Worm (Caenorhabditis elegans) whole organism, L1 larva: ENCODE results near the gene hizr-1.

ENCODE experiments used
- C04F5.9 ChIP-seq: sonication (generic microtip); optimal IDR thresholded peaks from 2 replicates; lab custom pipeline; 2016; ENCODE audit warnings: missing genetic modification characterization, missing compliant biosample characterization
- Y116A8C.19 ChIP-seq: sonication (generic microtip); optimal IDR thresholded peaks from 2 replicates; lab custom pipeline; 2016; ENCODE audit warnings: missing compliant biosample characterization, missing genetic modification characterization, borderline replicate concordance
- alr-1 ChIP-seq: fragments of 200-800 bp; sonication (Bioruptor generic); optimal IDR thresholded peaks from 2 replicates; lab custom pipeline; 2018; ENCODE audit warnings: borderline replicate concordance, mild to moderate bottlenecking, missing genetic modification characterization, missing compliant biosample characterization
- aly-2 ChIP-seq: fragments of 150-350 bp; optimal IDR thresholded peaks from 2 replicates; lab custom pipeline; 2014; ENCODE audit warnings: missing biosample characterization, missing genetic modification characterization
- ama-1 ChIP-seq: fragments of 150-350 bp; optimal IDR thresholded peaks from 2 replicates; lab custom pipeline; 2014
- ceh-63 ChIP-seq: fragments of 200-800 bp; sonication (Bioruptor generic); optimal IDR thresholded peaks from 2 replicates; lab custom pipeline; 2018; ENCODE audit warnings: mild to moderate bottlenecking, missing genetic modification characterization, missing compliant biosample characterization
- efl-1 ChIP-seq, 4 experiments: fragments of 150-350 bp; optimal IDR thresholded peaks in 3 of 4; peaks in 1 of 4; 1 replicate in 1 of 4; 2 replicates in 3 of 4; lab custom pipeline; 2014; ENCODE audit warnings: missing biosample characterization in 2 of 4, missing genetic modification characterization in 2 of 4, missing genetic modification reagents in 2 of 4
- egl-27 ChIP-seq, 2 experiments: fragments of 150-350 bp in 1 of 2; sonication (generic microtip); optimal IDR thresholded peaks; 3 replicates each; lab custom pipeline; 2017 to 2018; ENCODE audit warnings: missing biosample characterization in 2 of 2, missing genetic modification characterization in 2 of 2, missing genetic modification reagents in 2 of 2
- elt-2 ChIP-seq: sonication (generic microtip); optimal IDR thresholded peaks from 2 replicates; lab custom pipeline; 2016; ENCODE audit warnings: missing genetic modification characterization, mild to moderate bottlenecking, inconsistent platforms, missing compliant biosample characterization, missing genetic modification reagents
- elt-3 ChIP-seq, 6 experiments: fragments of 150-350 bp in 1 of 6; sonication (generic microtip); optimal IDR thresholded peaks; 2 replicates each; lab custom pipeline; 2017 to 2018; ENCODE audit warnings: missing biosample characterization in 6 of 6, missing genetic modification characterization in 6 of 6, inconsistent platforms in 1 of 6
- fkh-10 ChIP-seq: sonication (generic microtip); optimal IDR thresholded peaks from 2 replicates; lab custom pipeline; 2017; ENCODE audit warnings: missing biosample characterization, missing genetic modification reagents, missing genetic modification characterization
- fkh-4 ChIP-seq: sonication (generic microtip); optimal IDR thresholded peaks from 2 replicates; lab custom pipeline; 2016; ENCODE audit warnings: missing compliant biosample characterization, missing genetic modification characterization, borderline replicate concordance
- grh-1 ChIP-seq: fragments of 200-800 bp; sonication (Bioruptor generic); IDR thresholded peaks from 2 replicates; pipeline ENCODE4 v1.3.6; 2022; ENCODE audit warnings: missing genetic modification reagents, missing genetic modification characterization, missing compliant biosample characterization
- hlh-17 ChIP-seq: fragments of 200-800 bp; sonication (Bioruptor generic); optimal IDR thresholded peaks from 2 replicates; lab custom pipeline; 2018; ENCODE audit warnings: missing genetic modification characterization, mild to moderate bottlenecking, missing compliant biosample characterization, moderate library complexity, borderline replicate concordance
- hlh-4 ChIP-seq: sonication (generic microtip); optimal IDR thresholded peaks from 2 replicates; lab custom pipeline; 2016; ENCODE audit warnings: mild to moderate bottlenecking, missing genetic modification characterization, missing compliant biosample characterization
- isw-1 ChIP-seq: fragments of 200-800 bp; sonication (Bioruptor generic); IDR thresholded peaks from 2 replicates; pipeline ENCODE4 v1.3.6; 2022; ENCODE audit warnings: missing genetic modification characterization, missing compliant biosample characterization
- jun-1 ChIP-seq: fragments of 150-350 bp; optimal IDR thresholded peaks from 2 replicates; lab custom pipeline; 2014; ENCODE audit warnings: missing biosample characterization, missing genetic modification reagents, missing genetic modification characterization
- lin-14 ChIP-seq: fragments of 200-800 bp; sonication (Bioruptor generic); optimal IDR thresholded peaks from 2 replicates; lab custom pipeline; 2018; ENCODE audit warnings: mild to moderate bottlenecking, missing genetic modification characterization, moderate library complexity, missing compliant biosample characterization
- lir-3 ChIP-seq: sonication (generic microtip); optimal IDR thresholded peaks from 2 replicates; lab custom pipeline; 2016; ENCODE audit warnings: mild to moderate bottlenecking, missing genetic modification characterization, moderate library complexity, missing compliant biosample characterization; ENCODE audit not compliant: poor library complexity
- mab-9 ChIP-seq: fragments of 200-800 bp; sonication (Bioruptor generic); IDR thresholded peaks from 2 replicates; pipeline ENCODE4 v1.3.6; 2022; ENCODE audit warnings: missing genetic modification reagents, missing genetic modification characterization, missing compliant biosample characterization
- mdl-1 ChIP-seq, 2 experiments: fragments of 150-350 bp; optimal IDR thresholded peaks; 2 replicates each; lab custom pipeline; 2014 to 2017; ENCODE audit warnings: missing biosample characterization in 2 of 2, missing genetic modification characterization in 2 of 2, inconsistent platforms in 1 of 2
- mep-1 ChIP-seq: fragments of 150-350 bp; optimal IDR thresholded peaks from 2 replicates; lab custom pipeline; 2014; ENCODE audit warnings: missing biosample characterization, missing genetic modification characterization
- nhr-11 ChIP-seq: fragments of 150-350 bp; optimal IDR thresholded peaks from 2 replicates; lab custom pipeline; 2014; ENCODE audit warnings: missing biosample characterization, missing genetic modification characterization
- nhr-19 ChIP-seq: fragments of 200-800 bp; sonication (Bioruptor generic); conservative IDR thresholded peaks from 2 replicates; pipeline ENCODE4 v1.3.6; 2022; ENCODE audit warnings: missing genetic modification characterization, missing compliant biosample characterization
- nhr-28 ChIP-seq: fragments of 150-350 bp; optimal IDR thresholded peaks from 2 replicates; lab custom pipeline; 2014; ENCODE audit warnings: missing biosample characterization, missing genetic modification characterization
- nhr-76 ChIP-seq: sonication (generic microtip); optimal IDR thresholded peaks from 2 replicates; lab custom pipeline; 2017; ENCODE audit warnings: missing biosample characterization, missing genetic modification characterization
- nhr-77 ChIP-seq: fragments of 150-350 bp; optimal IDR thresholded peaks from 2 replicates; lab custom pipeline; 2014; ENCODE audit warnings: missing biosample characterization, missing genetic modification characterization
- nhr-85 ChIP-seq: sonication (generic microtip); peaks from one replicate; lab custom pipeline; 2016; ENCODE audit warnings: missing genetic modification characterization, inconsistent platforms, missing compliant biosample characterization
- nhr-90 ChIP-seq: sonication (generic microtip); optimal IDR thresholded peaks from 2 replicates; lab custom pipeline; 2016; ENCODE audit warnings: mild to moderate bottlenecking, missing genetic modification characterization, missing compliant biosample characterization; ENCODE audit not compliant: poor library complexity
- pag-3 ChIP-seq: sonication (generic microtip); optimal IDR thresholded peaks from 2 replicates; lab custom pipeline; 2017; ENCODE audit warnings: missing genetic modification characterization, mild to moderate bottlenecking, missing compliant biosample characterization, antibody characterized with exemption, borderline replicate concordance; ENCODE audit not compliant: insufficient read depth
- pax-3 ChIP-seq: fragments of 200-800 bp; sonication (Bioruptor generic); optimal IDR thresholded peaks from 2 replicates; lab custom pipeline; 2018; ENCODE audit warnings: mild to moderate bottlenecking, missing genetic modification characterization, moderate library complexity, missing compliant biosample characterization
- rnt-1 ChIP-seq: sonication (generic microtip); optimal IDR thresholded peaks from 2 replicates; lab custom pipeline; 2016; ENCODE audit warnings: mild to moderate bottlenecking, missing genetic modification characterization, moderate library complexity, missing compliant biosample characterization
- snu-23 ChIP-seq: sonication (generic microtip); optimal IDR thresholded peaks from 2 replicates; lab custom pipeline; 2016; ENCODE audit warnings: missing genetic modification characterization, missing compliant biosample characterization
- sptf-1 ChIP-seq: fragments of 150-350 bp; optimal IDR thresholded peaks from 2 replicates; lab custom pipeline; 2014; ENCODE audit warnings: missing biosample characterization, missing genetic modification characterization
- sup-37 ChIP-seq: fragments of 200-800 bp; sonication (Bioruptor generic); optimal IDR thresholded peaks from 2 replicates; lab custom pipeline; 2018; ENCODE audit warnings: mild to moderate bottlenecking, missing genetic modification characterization, missing compliant biosample characterization
- swsn-7 ChIP-seq: sonication (generic microtip); optimal IDR thresholded peaks from 2 replicates; lab custom pipeline; 2016; ENCODE audit warnings: missing genetic modification characterization, missing compliant biosample characterization
- tbx-2 ChIP-seq: sonication (generic microtip); optimal IDR thresholded peaks from 2 replicates; lab custom pipeline; 2016; ENCODE audit warnings: missing genetic modification characterization, missing compliant biosample characterization
- tlp-1 ChIP-seq: fragments of 150-350 bp; optimal IDR thresholded peaks from 2 replicates; lab custom pipeline; 2014; ENCODE audit warnings: missing biosample characterization, missing genetic modification characterization
- unc-130 ChIP-seq: fragments of 150-350 bp; optimal IDR thresholded peaks from 2 replicates; lab custom pipeline; 2017; ENCODE audit warnings: missing biosample characterization, missing genetic modification characterization, inconsistent platforms
- xbp-1 ChIP-seq: sonication (generic microtip); optimal IDR thresholded peaks from 2 replicates; lab custom pipeline; 2016; ENCODE audit warnings: missing genetic modification characterization, missing compliant biosample characterization
- zip-4 ChIP-seq: fragments of 200-800 bp; sonication (Bioruptor generic); optimal IDR thresholded peaks from 2 replicates; lab custom pipeline; 2018; ENCODE audit warnings: mild to moderate bottlenecking, missing genetic modification characterization, moderate library complexity, missing compliant biosample characterization
- ztf-11 ChIP-seq, 2 experiments: sonication (generic microtip); optimal IDR thresholded peaks; 2 replicates each; lab custom pipeline; 2016 to 2017; ENCODE audit warnings: missing genetic modification characterization in 2 of 2, missing biosample characterization in 1 of 2, missing compliant biosample characterization in 1 of 2

Gene hizr-1

DNA sequence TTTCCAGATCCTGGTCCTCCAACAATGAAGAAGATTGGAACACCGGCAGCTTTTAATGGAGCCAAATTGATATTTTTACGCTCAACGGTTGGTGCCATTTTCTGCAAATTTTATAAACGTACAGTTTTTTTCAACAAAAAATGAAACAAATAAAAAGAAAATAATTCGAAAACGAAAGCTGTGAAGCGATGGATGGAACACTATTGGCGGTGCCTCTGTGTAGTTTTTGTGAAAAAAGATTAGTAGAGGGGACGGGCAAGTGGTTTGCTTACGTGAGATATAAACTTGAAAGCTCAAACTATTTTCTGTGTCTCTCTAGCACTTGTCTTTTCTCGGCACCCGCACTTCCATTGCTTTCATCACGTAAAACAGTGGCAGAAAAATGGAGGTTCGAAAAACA, 30.5 kb upstream of the hizr-1 start, which contains the start of gene F38B2.4:
Gene F38B2.4, minus strand, starts transcription at position 101 of the 400 bp plus-strand sequence.
- TF ChIP-seq lin-14 (GFP tag; lab: Kevin White, UChicago) = peak; percentile 62
- no peak for TF ChIP-seq efl-1 (optimal IDR thresholded peaks at IDR 0.05; lab: Kevin White, UChicago)
- no peak for TF ChIP-seq efl-1 (GFP tag; optimal IDR thresholded peaks at IDR 0.05 in 1 of 2; lab: Kevin White, UChicago)
- no peak for TF ChIP-seq aly-2
- no peak for TF ChIP-seq snu-23 (GFP tag; lab: Kevin White, UChicago)
- TF ChIP-seq nhr-85 (tag; lab: Kevin White, UChicago) = peak; percentile 24
- peak; percentile 37 for TF ChIP-seq pag-3
- TF ChIP-seq nhr-11 = no peak
- TF ChIP-seq nhr-77 = no peak
- peak; percentile 17 for TF ChIP-seq rnt-1

DNA sequence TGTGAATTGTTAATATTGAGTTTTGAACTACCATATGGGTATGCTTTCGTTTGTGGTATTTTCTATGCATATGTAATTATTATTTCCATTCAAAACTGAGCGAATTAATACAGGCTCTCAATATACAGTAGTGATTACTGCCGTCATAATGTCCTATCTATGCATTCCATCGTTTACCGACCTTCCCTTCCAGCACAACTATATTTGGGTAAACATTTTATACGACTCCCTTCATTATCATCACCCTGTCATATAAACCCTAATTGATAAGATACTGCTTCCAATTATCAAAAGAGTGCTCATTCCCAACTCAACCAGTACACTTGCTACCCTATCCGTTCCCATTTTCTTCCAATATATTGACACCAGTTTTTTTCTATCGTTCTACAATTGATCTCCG, 28.2 kb upstream of the hizr-1 start:
- TF ChIP-seq nhr-90 (tag; lab: Kevin White, UChicago) = no peak
- peak; percentile 53 for TF ChIP-seq elt-2 (tag; lab: Kevin White, UChicago)
- no peak for TF ChIP-seq sup-37 (GFP tag; lab: Kevin White, UChicago)

DNA sequence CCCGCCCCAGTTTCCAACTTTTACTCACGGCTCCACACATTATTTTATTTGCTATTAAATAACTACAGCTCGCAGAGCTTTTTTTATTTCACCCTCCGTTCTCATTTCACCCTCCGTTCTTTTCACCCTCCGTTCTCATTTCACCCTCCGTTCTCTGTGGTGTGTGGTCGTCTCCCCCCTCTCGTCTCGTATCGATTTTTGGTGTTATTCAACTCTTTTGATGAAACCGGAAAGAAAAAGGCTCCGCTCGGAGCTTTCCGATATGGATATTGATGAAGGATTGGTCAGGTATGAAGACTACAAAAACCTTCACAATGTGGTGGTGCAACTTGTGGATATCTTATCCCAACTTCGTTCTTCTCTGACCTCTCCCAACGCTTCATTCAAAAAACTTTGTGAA, 27.6 kb upstream of the hizr-1 start:
- no peak for TF ChIP-seq ceh-63
- TF ChIP-seq nhr-19 (GFP tag; lab: Robert Waterston, UW) = no peak
- no peak for TF ChIP-seq Y116A8C.19 (tag; lab: Kevin White, UChicago)
- no peak for TF ChIP-seq ama-1 (lab: Kevin White, UChicago)
- TF ChIP-seq alr-1 (tag; lab: Kevin White, UChicago) = no peak
- TF ChIP-seq pax-3 (tag; lab: Kevin White, UChicago) = no peak
- TF ChIP-seq ztf-11 (tag; optimal IDR thresholded peaks at IDR 0.05; lab: Kevin White, UChicago) = no peak
- TF ChIP-seq xbp-1 = no peak
- TF ChIP-seq sptf-1 = no peak
- no peak for TF ChIP-seq snu-23 (GFP tag; lab: Kevin White, UChicago)
- no peak for TF ChIP-seq nhr-28 (tag; lab: Kevin White, UChicago)
- no peak for TF ChIP-seq nhr-85 (tag; lab: Kevin White, UChicago)
- no peak for TF ChIP-seq lir-3 (tag; lab: Kevin White, UChicago)
- TF ChIP-seq rnt-1 = no peak
- TF ChIP-seq tlp-1 = no peak
- TF ChIP-seq tbx-2 (tag; lab: Kevin White, UChicago) = no peak
- no peak for TF ChIP-seq fkh-10 (GFP tag; lab: Kevin White, UChicago)

DNA sequence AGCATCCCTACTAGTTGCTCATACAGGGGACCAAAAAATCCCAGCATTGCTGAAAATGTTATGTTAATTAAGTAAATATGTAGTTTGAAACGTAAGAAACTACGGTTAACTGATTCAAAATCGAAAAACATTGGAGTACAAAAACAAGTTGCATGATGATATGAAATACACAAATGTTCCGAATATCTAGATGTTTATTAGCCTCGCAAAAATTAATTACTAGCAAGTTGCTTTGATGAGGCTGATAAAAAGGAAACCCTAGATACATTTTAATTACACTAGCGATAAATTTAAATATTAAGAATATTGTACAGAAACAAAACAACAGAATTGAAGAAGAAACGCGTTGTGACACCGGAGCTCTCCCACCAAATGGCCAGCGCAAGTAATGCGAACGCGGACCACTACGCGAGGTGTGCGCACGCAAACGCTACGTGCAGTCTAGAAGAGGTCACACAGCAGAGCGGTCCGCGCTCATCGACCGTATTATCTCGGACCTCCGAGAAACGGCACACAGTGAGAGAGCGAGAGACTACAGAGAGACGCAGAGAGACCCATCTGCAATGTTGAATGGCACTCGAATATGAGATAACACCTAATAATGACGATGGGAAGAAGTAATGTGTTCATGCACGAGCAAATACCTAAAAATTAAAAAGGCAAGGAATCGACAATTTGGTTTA, 21.3 kb upstream of the hizr-1 start, which contains the start of gene inx-2:
Gene inx-2, minus strand, starts transcription at position 51 of the 683 bp plus-strand sequence.
- TF ChIP-seq C04F5.9 (tag; lab: Kevin White, UChicago) (no peak), rnt-1 (no peak), isw-1 (GFP tag; lab: Robert Waterston, UW) (no peak), lin-14 (GFP tag; lab: Kevin White, UChicago) (no peak), fkh-4 (no peak), sptf-1 (no peak), sup-37 (GFP tag; lab: Kevin White, UChicago) (no peak)

DNA sequence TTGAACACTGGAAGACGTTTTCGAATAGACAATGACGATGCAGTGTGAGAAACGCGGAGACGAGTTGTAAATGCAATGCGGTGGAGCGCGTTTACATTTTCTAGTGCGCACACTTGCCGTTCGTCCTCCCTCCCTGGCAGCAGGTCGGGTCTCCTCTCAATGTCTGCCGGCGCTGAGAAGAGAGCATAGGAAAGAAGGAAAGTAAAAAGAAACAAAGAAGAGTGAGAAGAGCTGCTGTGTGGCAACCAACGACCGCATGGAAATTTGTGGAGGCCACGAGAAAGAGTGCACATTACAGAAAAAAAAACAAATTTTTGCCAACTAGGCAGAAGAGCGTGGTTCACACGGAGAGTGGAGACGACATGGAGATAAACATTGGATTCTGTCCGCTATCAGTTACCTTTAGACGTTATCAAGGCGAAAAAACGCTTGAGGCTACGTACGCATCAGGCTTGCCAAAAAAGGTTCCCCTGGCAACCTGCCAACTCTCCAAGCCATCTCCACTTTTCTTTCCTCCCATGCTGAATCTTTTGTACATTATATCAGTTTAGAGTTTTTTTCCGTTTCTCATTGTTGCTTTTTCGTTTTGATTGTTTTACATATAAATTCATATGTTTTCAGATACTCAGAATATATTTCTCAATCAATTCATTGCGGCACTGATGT, 18.3 kb upstream of the hizr-1 start, which contains the start of the genes snrp-40.1 and F08G12.3:
Gene snrp-40.1, minus strand, starts transcription at position 143 of the 666 bp plus-strand sequence.
Gene F08G12.3, plus strand, starts transcription at position 616 of the 666 bp plus-strand sequence.
- TF ChIP-seq nhr-85 (tag; lab: Kevin White, UChicago) (peak; percentile 38), jun-1 (tag; lab: Kevin White, UChicago) (peak; percentile 65), swsn-7 (tag; lab: Kevin White, UChicago) (peak; percentile 80), grh-1 (no peak), egl-27 (tag; optimal IDR thresholded peaks at IDR 0.05; lab: Kevin White, UChicago) (no peak), zip-4 (GFP tag; lab: Kevin White, UChicago) (no peak), ama-1 (lab: Kevin White, UChicago) (no peak), hlh-17 (GFP tag; lab: Kevin White, UChicago) (no peak), nhr-76 (tag; lab: Kevin White, UChicago) (no peak), mep-1 (tag; lab: Kevin White, UChicago) (peak; percentile 87), mdl-1 (tag; optimal IDR thresholded peaks at IDR 0.05; lab: Kevin White, UChicago) (peak in 1 of 2 experiments; percentile 86), hlh-4 (no peak), pag-3 (peak; percentile 83), unc-130 (tag; lab: Kevin White, UChicago) (peak; percentile 75), elt-3 (tag; optimal IDR thresholded peaks at IDR 0.05; lab: Kevin White, UChicago) (peak in 1 of 6 experiments; percentile 24), isw-1 (GFP tag; lab: Robert Waterston, UW) (peak; percentile 55), mab-9 (GFP tag; lab: Robert Waterston, UW) (no peak)
